Fruit fly (Drosophila melanogaster) whole organism, embryonic: ENCODE measurements around the gene CG14174.

ENCODE experiments used
- Atf-2 ChIP-seq: fragments of 200-800 bp; sonication (Bioruptor generic); optimal IDR thresholded peaks from 2 replicates; lab custom pipeline; 2016; ENCODE audit warnings: missing biosample characterization, missing genetic modification characterization
- BtbVII ChIP-seq: fragments of 200-800 bp; sonication (Bioruptor generic); optimal IDR thresholded peaks from 3 replicates; lab custom pipeline; 2017; ENCODE audit warnings: missing biosample characterization, mild to moderate bottlenecking, missing genetic modification characterization
- CG11085 ChIP-seq: fragments of 200-800 bp; sonication (Bioruptor generic); IDR thresholded peaks from 2 replicates; pipeline ENCODE4 v1.3.6; 2022; ENCODE audit warnings: missing biosample characterization, missing genetic modification characterization
- CG15269 ChIP-seq: fragments of 200-800 bp; sonication (Bioruptor generic); optimal IDR thresholded peaks from 2 replicates; lab custom pipeline; 2018; ENCODE audit warnings: missing biosample characterization, mild to moderate bottlenecking, missing genetic modification characterization, moderate library complexity
- CG15514 ChIP-seq: fragments of 200-800 bp; sonication (Bioruptor generic); optimal IDR thresholded peaks from 3 replicates; lab custom pipeline; 2017; ENCODE audit warnings: missing biosample characterization, missing genetic modification characterization, mild to moderate bottlenecking, moderate library complexity, missing genetic modification reagents
- CG1647 ChIP-seq: fragments of 200-800 bp; sonication (Bioruptor generic); optimal IDR thresholded peaks from 3 replicates; lab custom pipeline; 2016; ENCODE audit warnings: missing biosample characterization, missing genetic modification characterization
- CG16815 ChIP-seq: fragments of 200-800 bp; sonication (Bioruptor generic); optimal IDR thresholded peaks from 3 replicates; lab custom pipeline; 2017; ENCODE audit warnings: missing biosample characterization, mild to moderate bottlenecking, missing genetic modification characterization
- CG32532 ChIP-seq: fragments of 200-800 bp; sonication (Bioruptor generic); IDR thresholded peaks from 2 replicates; pipeline ENCODE4 v1.3.6; 2022; ENCODE audit warnings: missing biosample characterization, missing genetic modification characterization
- CG34376 ChIP-seq: fragments of 200-800 bp; sonication (Bioruptor generic); optimal IDR thresholded peaks from 2 replicates; lab custom pipeline; 2018; ENCODE audit warnings: missing biosample characterization, mild to moderate bottlenecking, missing genetic modification characterization
- CG4424 ChIP-seq: fragments of 200-800 bp; sonication (Bioruptor generic); optimal IDR thresholded peaks from 3 replicates; lab custom pipeline; 2016; ENCODE audit warnings: missing biosample characterization, missing genetic modification characterization
- CG4820 ChIP-seq: fragments of 200-800 bp; sonication (Bioruptor generic); optimal IDR thresholded peaks from 3 replicates; lab custom pipeline; 2016; ENCODE audit warnings: missing biosample characterization, missing genetic modification characterization
- CG8478 ChIP-seq: fragments of >200 bp; optimal IDR thresholded peaks from 2 replicates; lab custom pipeline; 2018
- CG9215 ChIP-seq: fragments of 200-800 bp; sonication (Bioruptor generic); IDR thresholded peaks from 2 replicates; pipeline ENCODE4 v1.3.6; 2022; ENCODE audit warnings: missing biosample characterization, missing genetic modification characterization
- Dad ChIP-seq: fragments of 200-800 bp; sonication (Bioruptor generic); optimal IDR thresholded peaks from 3 replicates; lab custom pipeline; 2016; ENCODE audit warnings: missing biosample characterization, missing genetic modification characterization
- Dbx ChIP-seq: fragments of 200-800 bp; sonication (Bioruptor generic); IDR thresholded peaks from 3 replicates; pipeline ENCODE4 v1.3.6; 2022; ENCODE audit warnings: missing biosample characterization, missing genetic modification characterization
- Elba2 ChIP-seq: fragments of 200-800 bp; sonication (Bioruptor generic); optimal IDR thresholded peaks from 3 replicates; lab custom pipeline; 2016; ENCODE audit warnings: missing biosample characterization, missing genetic modification characterization
- Ets97D ChIP-seq: fragments of 200-800 bp; sonication (Bioruptor generic); optimal IDR thresholded peaks from 3 replicates; lab custom pipeline; 2016; ENCODE audit warnings: missing biosample characterization, missing genetic modification characterization
- Gsc ChIP-seq: fragments of 200-800 bp; sonication (Bioruptor generic); IDR thresholded peaks from 2 replicates; pipeline ENCODE4 v1.3.6; 2022; ENCODE audit warnings: missing biosample characterization, missing genetic modification characterization
- H15 ChIP-seq: fragments of 200-800 bp; sonication (Bioruptor generic); IDR thresholded peaks from 3 replicates; pipeline ENCODE4 v1.3.6; 2022; ENCODE audit warnings: missing biosample characterization, missing genetic modification characterization
- HLH4C ChIP-seq: fragments of 200-800 bp; sonication (Bioruptor generic); IDR thresholded peaks from 3 replicates; pipeline ENCODE4 v1.3.6; 2022; ENCODE audit warnings: missing biosample characterization, missing genetic modification characterization; ENCODE audit not compliant: partially characterized antibody
- Hsf ChIP-seq: fragments of 200-800 bp; sonication (Bioruptor generic); optimal IDR thresholded peaks from 3 replicates; lab custom pipeline; 2016; ENCODE audit warnings: missing biosample characterization, missing genetic modification characterization
- MTF-1 ChIP-seq: fragments of 200-800 bp; sonication (Bioruptor generic); optimal IDR thresholded peaks from 2 replicates; lab custom pipeline; 2018; ENCODE audit warnings: missing biosample characterization, mild to moderate bottlenecking, missing genetic modification characterization, borderline replicate concordance
- Myb ChIP-seq: fragments of 200-800 bp; sonication (Bioruptor generic); optimal IDR thresholded peaks from 2 replicates; lab custom pipeline; 2016; ENCODE audit warnings: missing biosample characterization, missing genetic modification characterization
- NfI ChIP-seq: fragments of 200-800 bp; sonication (Bioruptor generic); optimal IDR thresholded peaks from 3 replicates; lab custom pipeline; 2018; ENCODE audit warnings: missing biosample characterization, mild to moderate bottlenecking, missing genetic modification characterization, moderate library complexity
- Sox100B ChIP-seq: fragments of 200-800 bp; sonication (Bioruptor generic); optimal IDR thresholded peaks from 3 replicates; lab custom pipeline; 2018; ENCODE audit warnings: missing biosample characterization, mild to moderate bottlenecking, missing genetic modification characterization
- Sry-β ChIP-seq: fragments of 200-800 bp; sonication (Bioruptor generic); optimal IDR thresholded peaks from 2 replicates; lab custom pipeline; 2018; ENCODE audit warnings: missing biosample characterization, mild to moderate bottlenecking, missing genetic modification characterization, moderate library complexity
- YL-1 ChIP-seq: fragments of 200-800 bp; sonication (Bioruptor generic); optimal IDR thresholded peaks from 3 replicates; lab custom pipeline; 2017; ENCODE audit warnings: missing biosample characterization, mild to moderate bottlenecking, missing genetic modification characterization
- abd-A ChIP-seq: fragments of 200-800 bp; sonication (Bioruptor generic); optimal IDR thresholded peaks from 3 replicates; lab custom pipeline; 2019; ENCODE audit warnings: missing biosample characterization, mild to moderate bottlenecking, missing genetic modification characterization, moderate library complexity
- amos ChIP-seq: fragments of 200-800 bp; sonication (Bioruptor generic); IDR thresholded peaks from 2 replicates; pipeline ENCODE4 v1.3.6; 2022; ENCODE audit warnings: missing biosample characterization, missing genetic modification characterization; ENCODE audit not compliant: partially characterized antibody
- az2 ChIP-seq: fragments of 200-800 bp; sonication (Bioruptor generic); optimal IDR thresholded peaks from 3 replicates; lab custom pipeline; 2016; ENCODE audit warnings: missing biosample characterization, missing genetic modification characterization
- btn ChIP-seq: fragments of 200-800 bp; sonication (Bioruptor generic); optimal IDR thresholded peaks from 2 replicates; lab custom pipeline; 2016; ENCODE audit warnings: missing biosample characterization, missing genetic modification characterization
- da ChIP-seq: fragments of 200-800 bp; sonication (Bioruptor generic); optimal IDR thresholded peaks from 2 replicates; lab custom pipeline; 2016; ENCODE audit warnings: missing biosample characterization, missing genetic modification characterization
- dmrt99B ChIP-seq: fragments of 200-800 bp; sonication (Bioruptor generic); optimal IDR thresholded peaks from 2 replicates; lab custom pipeline; 2018; ENCODE audit warnings: missing biosample characterization, mild to moderate bottlenecking, missing genetic modification characterization, moderate library complexity
- en ChIP-seq: fragments of 200-800 bp; sonication (Bioruptor generic); optimal IDR thresholded peaks from 2 replicates; lab custom pipeline; 2016; ENCODE audit warnings: missing biosample characterization, missing genetic modification characterization
- eyg ChIP-seq: fragments of 200-800 bp; sonication (Bioruptor generic); optimal IDR thresholded peaks from 3 replicates; lab custom pipeline; 2016; ENCODE audit warnings: missing biosample characterization, missing genetic modification characterization
- fd102C ChIP-seq: fragments of 200-800 bp; sonication (Bioruptor generic); optimal IDR thresholded peaks from 2 replicates; lab custom pipeline; 2018; ENCODE audit warnings: missing biosample characterization, mild to moderate bottlenecking, missing genetic modification characterization, moderate library complexity
- fru ChIP-seq: fragments of >200 bp; optimal IDR thresholded peaks from 2 replicates; lab custom pipeline; 2017
- gcm ChIP-seq: fragments of 200-800 bp; sonication (Bioruptor generic); optimal IDR thresholded peaks from 2 replicates; lab custom pipeline; 2019; ENCODE audit warnings: missing biosample characterization, mild to moderate bottlenecking, missing genetic modification characterization, moderate library complexity
- grau ChIP-seq: fragments of 200-800 bp; optimal IDR thresholded peaks from 3 replicates; lab custom pipeline; 2019; ENCODE audit warnings: missing biosample characterization, mild to moderate bottlenecking, missing genetic modification characterization, moderate library complexity
- hth ChIP-seq: fragments of >200 bp; optimal IDR thresholded peaks from 2 replicates; lab custom pipeline; 2017; ENCODE audit warnings: inconsistent platforms
- nerfin-1 ChIP-seq: fragments of 200-800 bp; sonication (Bioruptor generic); optimal IDR thresholded peaks from 3 replicates; lab custom pipeline; 2019; ENCODE audit warnings: missing biosample characterization, mild to moderate bottlenecking, missing genetic modification characterization, moderate library complexity
- pho ChIP-seq: fragments of 200-800 bp; sonication (Bioruptor generic); optimal IDR thresholded peaks from 2 replicates; lab custom pipeline; 2016; ENCODE audit warnings: missing biosample characterization, missing genetic modification characterization
- rib ChIP-seq: fragments of 200-800 bp; sonication (Bioruptor generic); IDR thresholded peaks from 2 replicates; pipeline ENCODE4 v1.3.6; 2022; ENCODE audit warnings: missing biosample characterization, missing genetic modification characterization
- salm ChIP-seq: fragments of 200-800 bp; sonication (Bioruptor generic); optimal IDR thresholded peaks from 2 replicates; lab custom pipeline; 2018; ENCODE audit warnings: missing biosample characterization, mild to moderate bottlenecking, missing genetic modification characterization
- sens ChIP-seq: fragments of 200-800 bp; sonication (Bioruptor generic); peaks from one replicate; lab custom pipeline; 2016; ENCODE audit warnings: missing biosample characterization, missing genetic modification characterization
- shn ChIP-seq: fragments of 200-800 bp; sonication (Bioruptor generic); optimal IDR thresholded peaks from 3 replicates; lab custom pipeline; 2016; ENCODE audit warnings: missing biosample characterization, missing genetic modification characterization
- stc ChIP-seq: fragments of 200-800 bp; sonication (Bioruptor generic); IDR thresholded peaks from 2 replicates; pipeline ENCODE4 v1.3.6; 2022; ENCODE audit warnings: missing biosample characterization, missing genetic modification characterization
- ttk ChIP-seq: fragments of 200-800 bp; sonication (Bioruptor generic); IDR thresholded peaks from 2 replicates; pipeline ENCODE4 v2.1.2; 2022; ENCODE audit warnings: missing biosample characterization, missing genetic modification characterization
- usp ChIP-seq: fragments of >200 bp; optimal IDR thresholded peaks from 2 replicates; lab custom pipeline; 2017; ENCODE audit warnings: missing biosample characterization, missing genetic modification characterization
- wor ChIP-seq: fragments of 200-800 bp; sonication (Bioruptor generic); IDR thresholded peaks from 2 replicates; pipeline ENCODE4 v1.3.6; 2022; ENCODE audit warnings: missing biosample characterization, missing genetic modification characterization

Gene CG14174

DNA sequence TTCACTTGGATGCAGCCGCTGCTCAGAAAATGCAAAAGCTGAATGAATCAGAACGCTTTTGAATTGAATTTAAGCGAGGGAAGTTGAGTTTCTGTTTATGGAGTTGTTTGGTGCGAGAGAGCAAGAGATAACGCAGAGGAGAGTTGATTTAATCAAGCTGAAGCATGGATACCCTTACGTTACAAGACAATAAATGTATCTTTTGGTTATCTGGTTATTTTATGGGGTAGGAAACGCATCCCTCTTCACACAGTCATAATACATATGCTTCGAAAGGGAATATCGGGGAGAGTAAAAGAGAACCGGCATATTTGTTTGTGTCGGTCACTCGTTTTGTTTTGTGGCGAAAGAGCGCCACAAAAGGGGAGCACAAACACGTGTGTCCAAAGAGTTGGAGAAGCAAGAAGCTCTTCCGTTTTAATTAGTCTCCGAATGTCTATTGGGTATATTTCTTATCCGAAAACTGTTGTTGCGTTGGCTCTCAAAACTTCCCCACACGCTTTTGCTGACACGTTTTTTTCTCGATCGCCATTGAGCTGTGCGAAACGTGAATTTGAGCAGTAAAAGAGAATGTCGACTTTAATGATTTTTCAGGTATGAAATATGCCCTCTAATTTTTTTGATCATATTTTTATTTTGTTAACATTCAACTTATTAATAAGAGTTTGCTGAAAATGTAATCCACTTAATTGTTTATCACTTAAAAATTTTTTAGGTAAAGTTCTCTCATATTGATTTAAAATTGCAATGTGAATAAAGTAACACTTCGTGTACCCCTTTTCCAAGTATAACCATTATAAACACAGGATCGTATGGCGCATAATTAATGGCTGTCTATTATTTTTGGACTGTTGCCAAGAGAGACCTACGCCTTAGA lies 22.2 kb upstream of the CG14174 start, which contains the start of gene Prps (continued):
- TF ChIP-seq Sox100B (GFP tag; lab: Kevin White, UChicago) (peak; percentile 44), amos (GFP tag; lab: Robert Waterston, UW) (no peak), CG8478 (lab: Kevin White, UChicago) (no peak), Gsc (GFP tag; lab: Robert Waterston, UW) (no peak), CG16815 (GFP tag; lab: Kevin White, UChicago) (peak; percentile 19), fd102C (no peak), sens (peak; percentile 96), btn (peak; percentile 65), CG34376 (GFP tag; lab: Kevin White, UChicago) (peak; percentile 79), CG15514 (GFP tag; lab: Kevin White, UChicago) (peak; percentile 74), gcm (peak; percentile 82), CG4424 (GFP tag; lab: Kevin White, UChicago) (peak; percentile 76), CG4820 (GFP tag; lab: Kevin White, UChicago) (peak; percentile 68), BtbVII (GFP tag; lab: Kevin White, UChicago) (peak; percentile 77), MTF-1 (GFP tag; lab: Kevin White, UChicago) (peak; percentile 60), Ets97D (peak; percentile 41), CG1647 (peak; percentile 79), dmrt99B (tag; lab: Kevin White, UChicago) (peak; percentile 85), fru (lab: Kevin White, UChicago) (no peak), wor (GFP tag; lab: Robert Waterston, UW) (no peak), ttk (GFP tag; lab: Robert Waterston, UW) (peak; percentile 81), abd-A (tag; lab: Kevin White, UChicago) (peak; percentile 88), NfI (GFP tag; lab: Kevin White, UChicago) (peak; percentile 74), Myb (GFP tag; lab: Kevin White, UChicago) (peak; percentile 58), CG11085 (GFP tag; lab: Robert Waterston, UW) (peak; percentile 56; the same call in 1 of the 2 replicates), usp (GFP tag; lab: Kevin White, UChicago) (no peak), hth (lab: Kevin White, UChicago) (no peak), salm (peak; percentile 42), Hsf (GFP tag; lab: Kevin White, UChicago) (peak; percentile 59), pho (GFP tag; lab: Kevin White, UChicago) (peak; percentile 53), Dbx (peak; percentile 82), da (peak; percentile 46), Sry-β (GFP tag; lab: Kevin White, UChicago) (no peak), CG15269 (tag; lab: Kevin White, UChicago) (peak; percentile 77), shn (peak; percentile 71), HLH4C (GFP tag; lab: Robert Waterston, UW) (no peak), grau (tag; lab: Kevin White, UChicago) (peak; percentile 64), Dad (GFP tag; lab: Kevin White, UChicago) (peak; percentile 46), YL-1 (peak; percentile 29), en (GFP tag; lab: Kevin White, UChicago) (peak; percentile 77), az2 (GFP tag; lab: Kevin White, UChicago) (peak; percentile 74), H15 (GFP tag; lab: Robert Waterston, UW) (peak; percentile 81; the same call in 2 of the 3 replicates), eyg (GFP tag; lab: Kevin White, UChicago) (peak; percentile 20), Atf-2 (peak; percentile 67), Elba2 (no peak), CG32532 (GFP tag; lab: Robert Waterston, UW) (peak; percentile 90), rib (GFP tag; lab: Robert Waterston, UW) (peak; percentile 65; the same call in 1 of the 2 replicates), nerfin-1 (peak; percentile 59), CG9215 (GFP tag; lab: Robert Waterston, UW) (peak; percentile 45; the same call in 1 of the 2 replicates), stc (peak; percentile 79)
